Worm (Caenorhabditis elegans) whole organism, L3 larva: Measurements from ENCODE around the gene kel-1.

Experiments used
- ZK546.5 ChIP-seq: sonication (generic microtip); optimal IDR thresholded peaks from 2 replicates; lab custom pipeline; 2017; ENCODE audit warnings: missing biosample characterization, missing genetic modification characterization
- ama-1 ChIP-seq: fragments of 150-350 bp; optimal IDR thresholded peaks from 2 replicates; lab custom pipeline; 2018
- ceh-82 ChIP-seq: fragments of 150-350 bp; optimal IDR thresholded peaks from 2 replicates; lab custom pipeline; 2014; ENCODE audit warnings: missing biosample characterization, missing genetic modification characterization
- lin-39 ChIP-seq: fragments of 150-350 bp; optimal IDR thresholded peaks from 2 replicates; lab custom pipeline; 2018; ENCODE audit warnings: missing biosample characterization, missing genetic modification reagents, missing genetic modification characterization
- mdl-1 ChIP-seq: fragments of 150-350 bp; optimal IDR thresholded peaks from 2 replicates; lab custom pipeline; 2014; ENCODE audit warnings: missing biosample characterization, missing genetic modification characterization
- nhr-11 ChIP-seq: fragments of 150-350 bp; optimal IDR thresholded peaks from 2 replicates; lab custom pipeline; 2014; ENCODE audit warnings: missing biosample characterization, missing genetic modification characterization
- pha-4 ChIP-seq: fragments of 150-350 bp; optimal IDR thresholded peaks from 2 replicates; lab custom pipeline; 2014; ENCODE audit warnings: missing biosample characterization, missing genetic modification reagents, missing genetic modification characterization
- sea-2 ChIP-seq: fragments of 150-350 bp; sonication (generic microtip); optimal IDR thresholded peaks from 4 replicates; lab custom pipeline; 2014; ENCODE audit warnings: missing biosample characterization, missing genetic modification reagents, missing genetic modification characterization
- skn-1 ChIP-seq: fragments of 150-350 bp; optimal IDR thresholded peaks from 2 replicates; lab custom pipeline; 2014; ENCODE audit warnings: missing biosample characterization, missing genetic modification characterization
- unc-39 ChIP-seq: sonication (generic microtip); optimal IDR thresholded peaks from 4 replicates; lab custom pipeline; 2017; ENCODE audit warnings: missing biosample characterization, missing genetic modification characterization
- unc-62 ChIP-seq: fragments of 150-350 bp; sonication (generic microtip); optimal IDR thresholded peaks from 4 replicates; lab custom pipeline; 2014; ENCODE audit warnings: missing biosample characterization, missing genetic modification reagents, missing genetic modification characterization
- zag-1 ChIP-seq: fragments of 150-350 bp; optimal IDR thresholded peaks from 2 replicates; lab custom pipeline; 2014; ENCODE audit warnings: missing biosample characterization, missing genetic modification characterization
- ztf-11 ChIP-seq: fragments of 150-350 bp; optimal IDR thresholded peaks from 2 replicates; lab custom pipeline; 2014; ENCODE audit warnings: missing biosample characterization, missing genetic modification characterization

ce11 chrII:11713569-11713968, 24.8 kb downstream of the kel-1 start, which contains the start of gene F13D12.10:
- TF ChIP-seq zag-1 (tag; lab: Kevin White, UChicago) (no peak), ama-1 (lab: Kevin White, UChicago) (no peak), unc-39 (tag; lab: Kevin White, UChicago) (no peak), skn-1 (no peak), ZK546.5 (tag; lab: Kevin White, UChicago) (no peak), sea-2 (GFP tag; lab: Kevin White, UChicago) (no peak), pha-4 (tag; lab: Kevin White, UChicago) (no peak), ztf-11 (tag; lab: Kevin White, UChicago) (no peak), nhr-11 (no peak), ceh-82 (tag; lab: Kevin White, UChicago) (no peak), lin-39 (tag; lab: Kevin White, UChicago) (peak; percentile 55), mdl-1 (tag; lab: Kevin White, UChicago) (no peak), unc-62 (GFP tag; lab: Kevin White, UChicago) (no peak)
